Worm (Caenorhabditis elegans) whole organism, young adult: ENCODE measurements around the gene lgc-49.

Experiments used
- B0035.1 ChIP-seq: sonication (generic microtip); optimal IDR thresholded peaks from 2 replicates; lab custom pipeline; 2016; ENCODE audit warnings: missing genetic modification characterization, mild to moderate bottlenecking, missing compliant biosample characterization, missing genotype, missing genetic modification reagents
- B0261.1 ChIP-seq: sonication (generic microtip); optimal IDR thresholded peaks from 2 replicates; lab custom pipeline; 2016; ENCODE audit warnings: mild to moderate bottlenecking, missing genetic modification characterization, moderate library complexity, missing compliant biosample characterization
- B0336.3 ChIP-seq: fragments of 200-800 bp; sonication (Bioruptor generic); IDR thresholded peaks from 2 replicates; pipeline ENCODE4 v1.3.6; 2022; ENCODE audit warnings: missing genetic modification characterization, missing compliant biosample characterization
- C06A6.2 ChIP-seq: fragments of 200-800 bp; sonication (Bioruptor generic); conservative IDR thresholded peaks from 2 replicates; pipeline ENCODE4 v1.3.6; 2022; ENCODE audit warnings: missing genetic modification characterization, missing compliant biosample characterization
- F10E7.11 ChIP-seq: sonication (generic microtip); optimal IDR thresholded peaks from 2 replicates; lab custom pipeline; 2017; ENCODE audit warnings: mild to moderate bottlenecking, missing genetic modification characterization, moderate library complexity, missing compliant biosample characterization
- F49E8.2 ChIP-seq: sonication (generic microtip); optimal IDR thresholded peaks from 3 replicates; lab custom pipeline; 2017; ENCODE audit warnings: missing genetic modification characterization, mild to moderate bottlenecking, missing compliant biosample characterization, antibody characterized with exemption, moderate library complexity; ENCODE audit not compliant: insufficient read depth
- F52B5.7 ChIP-seq: sonication (generic microtip); optimal IDR thresholded peaks from 2 replicates; lab custom pipeline; 2016; ENCODE audit warnings: mild to moderate bottlenecking, missing genetic modification characterization, missing compliant biosample characterization
- F57A8.1 ChIP-seq: fragments of 200-800 bp; sonication (Bioruptor generic); optimal IDR thresholded peaks from 2 replicates; lab custom pipeline; 2018; ENCODE audit warnings: mild to moderate bottlenecking, missing genetic modification characterization, moderate library complexity, missing compliant biosample characterization
- F57C9.4 ChIP-seq: sonication (generic microtip); optimal IDR thresholded peaks from 2 replicates; lab custom pipeline; 2017; ENCODE audit warnings: mild to moderate bottlenecking, missing genetic modification characterization, missing compliant biosample characterization
- K12H6.12 ChIP-seq: fragments of 200-800 bp; sonication (Bioruptor generic); optimal IDR thresholded peaks from 2 replicates; lab custom pipeline; 2018; ENCODE audit warnings: mild to moderate bottlenecking, missing genetic modification characterization, missing compliant biosample characterization
- Y56A3A.18 ChIP-seq: fragments of 200-800 bp; sonication (Bioruptor generic); IDR thresholded peaks from 2 replicates; pipeline ENCODE4 v1.3.6; 2022; ENCODE audit warnings: missing genetic modification reagents, missing genetic modification characterization, missing compliant biosample characterization
- Y67H2A.10 ChIP-seq: fragments of 200-800 bp; sonication (Bioruptor generic); conservative IDR thresholded peaks from 2 replicates; pipeline ENCODE4 v1.3.6; 2022; ENCODE audit warnings: missing genetic modification reagents, missing genetic modification characterization, missing compliant biosample characterization
- akir-1 ChIP-seq: fragments of 200-800 bp; sonication (Bioruptor generic); optimal IDR thresholded peaks from 2 replicates; lab custom pipeline; 2018; ENCODE audit warnings: mild to moderate bottlenecking, missing genetic modification characterization, moderate library complexity, missing compliant biosample characterization
- athp-1 ChIP-seq: sonication (generic microtip); optimal IDR thresholded peaks from 2 replicates; lab custom pipeline; 2017; ENCODE audit warnings: mild to moderate bottlenecking, missing genetic modification characterization, missing compliant biosample characterization
- ccch-3 ChIP-seq: fragments of 200-800 bp; sonication (Bioruptor generic); optimal IDR thresholded peaks from 2 replicates; lab custom pipeline; 2018; ENCODE audit warnings: mild to moderate bottlenecking, missing genetic modification characterization, missing compliant biosample characterization
- ceh-79 ChIP-seq: sonication (generic microtip); optimal IDR thresholded peaks from 2 replicates; lab custom pipeline; 2017; ENCODE audit warnings: mild to moderate bottlenecking, missing genetic modification characterization, missing compliant biosample characterization
- ceh-91 ChIP-seq: fragments of 200-800 bp; sonication (Bioruptor generic); IDR thresholded peaks from 2 replicates; pipeline ENCODE4 v1.3.6; 2022; ENCODE audit warnings: missing genetic modification reagents, missing genetic modification characterization, missing compliant biosample characterization
- dpff-1 ChIP-seq: sonication (generic microtip); optimal IDR thresholded peaks from 2 replicates; lab custom pipeline; 2017; ENCODE audit warnings: mild to moderate bottlenecking, missing genetic modification characterization, missing compliant biosample characterization
- egl-44 ChIP-seq: fragments of 200-800 bp; sonication (Bioruptor generic); IDR thresholded peaks from 2 replicates; pipeline ENCODE4 v1.3.6; 2022; ENCODE audit warnings: missing genetic modification reagents, missing genetic modification characterization, missing compliant biosample characterization
- him-1 ChIP-seq: sonication (generic microtip); optimal IDR thresholded peaks from 2 replicates; lab custom pipeline; 2016; ENCODE audit warnings: missing genotype, missing genetic modification reagents, missing genetic modification characterization, missing compliant biosample characterization
- hsf-1 ChIP-seq: fragments of 200-800 bp; sonication (Bioruptor generic); IDR thresholded peaks from 2 replicates; pipeline ENCODE4 v1.3.6; 2022; ENCODE audit warnings: missing genetic modification reagents, missing genetic modification characterization, missing compliant biosample characterization
- let-526 ChIP-seq: fragments of 200-800 bp; sonication (Bioruptor generic); IDR thresholded peaks from 2 replicates; pipeline ENCODE4 v1.3.6; 2022; ENCODE audit warnings: missing genetic modification reagents, missing genetic modification characterization, missing compliant biosample characterization
- lin-40 ChIP-seq: sonication (generic microtip); optimal IDR thresholded peaks from 2 replicates; lab custom pipeline; 2016; ENCODE audit warnings: missing genetic modification characterization, mild to moderate bottlenecking, missing compliant biosample characterization, missing genotype, missing genetic modification reagents
- lsl-1 ChIP-seq: fragments of 200-800 bp; sonication (Bioruptor generic); optimal IDR thresholded peaks from 2 replicates; lab custom pipeline; 2018; ENCODE audit warnings: mild to moderate bottlenecking, missing genetic modification characterization, moderate library complexity, missing compliant biosample characterization
- madf-6 ChIP-seq: fragments of 200-800 bp; sonication (Bioruptor generic); IDR thresholded peaks from 2 replicates; pipeline ENCODE4 v1.3.6; 2022; ENCODE audit warnings: missing genetic modification reagents, missing genetic modification characterization, missing compliant biosample characterization
- madf-8 ChIP-seq: fragments of 200-800 bp; sonication (Bioruptor generic); conservative IDR thresholded peaks from 2 replicates; pipeline ENCODE4 v1.3.6; 2022; ENCODE audit warnings: missing genetic modification reagents, missing genetic modification characterization, missing compliant biosample characterization
- mes-4 ChIP-seq: sonication (generic microtip); optimal IDR thresholded peaks from 2 replicates; lab custom pipeline; 2016; ENCODE audit warnings: missing genotype, missing genetic modification characterization, missing compliant biosample characterization
- nfya-1 ChIP-seq: sonication (generic microtip); optimal IDR thresholded peaks from 2 replicates; lab custom pipeline; 2017; ENCODE audit warnings: antibody characterized with exemption, missing compliant biosample characterization, missing genetic modification characterization, borderline replicate concordance; ENCODE audit not compliant: insufficient read depth
- nfya-2 ChIP-seq: fragments of 200-800 bp; sonication (Bioruptor generic); IDR thresholded peaks from 2 replicates; pipeline ENCODE4 v1.3.6; 2022; ENCODE audit warnings: missing genetic modification reagents, missing genetic modification characterization, missing compliant biosample characterization
- nhr-80 ChIP-seq: sonication (generic microtip); optimal IDR thresholded peaks from 2 replicates; lab custom pipeline; 2016; ENCODE audit warnings: missing genetic modification characterization, missing compliant biosample characterization
- nhr-90 ChIP-seq: sonication (generic microtip); optimal IDR thresholded peaks from 2 replicates; lab custom pipeline; 2016; ENCODE audit warnings: missing genotype, mild to moderate bottlenecking, missing genetic modification characterization, missing compliant biosample characterization
- pha-4 ChIP-seq: fragments of 150-350 bp; sonication (generic microtip); optimal IDR thresholded peaks from 2 replicates; lab custom pipeline; 2014; ENCODE audit warnings: missing biosample characterization, missing genetic modification reagents, missing genetic modification characterization
- rcor-1 ChIP-seq: fragments of 200-800 bp; sonication (Bioruptor generic); IDR thresholded peaks from 2 replicates; pipeline ENCODE4 v1.3.6; 2022; ENCODE audit warnings: missing genetic modification reagents, missing genetic modification characterization, missing compliant biosample characterization
- snpc-1.3 ChIP-seq: sonication (generic microtip); optimal IDR thresholded peaks from 2 replicates; lab custom pipeline; 2017; ENCODE audit warnings: missing genetic modification characterization, mild to moderate bottlenecking, missing compliant biosample characterization, antibody characterized with exemption, moderate library complexity, missing genotype, missing genetic modification reagents; ENCODE audit not compliant: insufficient read depth
- snpc-3.4 ChIP-seq: sonication (generic microtip); optimal IDR thresholded peaks from 2 replicates; lab custom pipeline; 2017; ENCODE audit warnings: missing genetic modification characterization, mild to moderate bottlenecking, missing compliant biosample characterization, antibody characterized with exemption, moderate library complexity, missing genotype, missing genetic modification reagents
- tbx-9 ChIP-seq: sonication (generic microtip); optimal IDR thresholded peaks from 2 replicates; lab custom pipeline; 2016; ENCODE audit warnings: borderline replicate concordance, missing genetic modification characterization, inconsistent platforms, missing compliant biosample characterization
- unc-130 ChIP-seq: sonication (generic microtip); optimal IDR thresholded peaks from 2 replicates; lab custom pipeline; 2016; ENCODE audit warnings: missing genetic modification reagents, missing genetic modification characterization, missing compliant biosample characterization
- zfh-2 ChIP-seq: fragments of 200-800 bp; sonication (Bioruptor generic); conservative IDR thresholded peaks from 2 replicates; pipeline ENCODE4 v1.3.6; 2022; ENCODE audit warnings: missing genetic modification reagents, missing genetic modification characterization, missing compliant biosample characterization
- ztf-26 ChIP-seq: sonication (generic microtip); optimal IDR thresholded peaks from 2 replicates; lab custom pipeline; 2017; ENCODE audit warnings: missing genetic modification characterization, missing compliant biosample characterization
- ztf-28 ChIP-seq: fragments of 200-800 bp; sonication (Bioruptor generic); IDR thresholded peaks from 2 replicates; pipeline ENCODE4 v1.3.6; 2022; ENCODE audit warnings: missing genetic modification reagents, missing genetic modification characterization, missing compliant biosample characterization

The lgc-49 gene

ce11 chrV:11228653-11229173 lies 37.6 kb downstream of the lgc-49 start, which contains the start of gene pqn-70 (continued):
- TF ChIP-seq egl-44 (no peak), zfh-2 (no peak), madf-8 (GFP tag; lab: Robert Waterston, UW) (no peak), F49E8.2 (tag; lab: Kevin White, UChicago) (no peak), F57A8.1 (GFP tag; lab: Kevin White, UChicago) (no peak), lsl-1 (GFP tag; lab: Kevin White, UChicago) (peak; percentile 28), him-1 (tag; lab: Kevin White, UChicago) (no peak), ztf-26 (tag; lab: Kevin White, UChicago) (no peak), let-526 (GFP tag; lab: Robert Waterston, UW) (0 out of 2 replicates have a peak, but pooled peaks have one; percentile 53), nfya-2 (GFP tag; lab: Robert Waterston, UW) (no peak), mes-4 (tag; lab: Kevin White, UChicago) (no peak), C06A6.2 (GFP tag; lab: Robert Waterston, UW) (0 out of 2 replicates have a peak, but pooled peaks have one; percentile 22), ccch-3 (GFP tag; lab: Kevin White, UChicago) (no peak), athp-1 (tag; lab: Kevin White, UChicago) (peak; percentile 33), unc-130 (GFP tag; lab: Kevin White, UChicago) (peak; percentile 28), nfya-1 (tag; lab: Kevin White, UChicago) (no peak), B0261.1 (no peak), ceh-79 (no peak), ztf-28 (GFP tag; lab: Robert Waterston, UW) (no peak), B0336.3 (GFP tag; lab: Robert Waterston, UW) (peak; percentile 28; the same call in 1 of the 2 replicates), madf-6 (no peak; the same call in 1 of the 2 replicates), pha-4 (tag; lab: Kevin White, UChicago) (no peak)
- TF ChIP-seq, all 124 proteins: peak for 47

DNA sequence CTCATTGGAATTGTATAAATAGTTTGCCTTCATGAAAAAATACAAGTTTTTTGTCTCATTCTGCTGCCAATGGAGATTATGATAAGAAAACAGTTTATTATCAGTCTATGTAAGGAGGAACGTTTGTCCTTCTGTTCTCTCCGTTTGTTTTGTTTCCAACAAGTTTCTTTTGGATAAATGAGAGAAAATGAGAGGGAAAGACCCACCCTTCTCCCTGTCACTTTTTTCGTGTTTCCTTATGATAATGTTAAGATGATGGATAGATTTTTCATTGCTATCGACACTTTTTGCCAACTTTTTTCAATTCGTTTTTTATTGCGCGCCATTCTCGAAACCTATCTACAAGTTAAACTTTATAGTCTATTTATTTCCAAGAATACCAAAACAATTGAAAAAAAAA lies 40.1 kb downstream of the lgc-49 start:
- no peak for TF ChIP-seq dpff-1 (tag; lab: Kevin White, UChicago)
- TF ChIP-seq nhr-90 (tag; lab: Kevin White, UChicago), result no peak
- no peak for TF ChIP-seq F10E7.11
- TF ChIP-seq tbx-9 (tag; lab: Kevin White, UChicago), result no peak
- no peak for TF ChIP-seq rcor-1 (GFP tag; lab: Robert Waterston, UW)
- no peak for TF ChIP-seq ceh-79
- no peak for TF ChIP-seq Y67H2A.10
- no peak for TF ChIP-seq K12H6.12 (tag; lab: Kevin White, UChicago)
- no peak for TF ChIP-seq B0035.1
- TF ChIP-seq nfya-2 (GFP tag; lab: Robert Waterston, UW), result no peak
- TF ChIP-seq egl-44, result no peak
- no peak for TF ChIP-seq lin-40

ce11 chrV:11234350-11234749 lies 43.3 kb downstream of the lgc-49 start, which contains the start of gene T19B10.5:
Gene T19B10.5, plus strand, starts transcription at chrV:11234650.
- TF ChIP-seq ztf-28 (GFP tag; lab: Robert Waterston, UW) (no peak), hsf-1 (GFP tag; lab: Robert Waterston, UW) (no peak), ceh-79 (no peak), nfya-1 (tag; lab: Kevin White, UChicago) (no peak), ceh-91 (GFP tag; lab: Robert Waterston, UW) (no peak), F52B5.7 (tag; lab: Kevin White, UChicago) (no peak), nhr-80 (tag; lab: Kevin White, UChicago) (no peak), akir-1 (GFP tag; lab: Kevin White, UChicago) (no peak), zfh-2 (no peak), let-526 (GFP tag; lab: Robert Waterston, UW) (no peak), snpc-3.4 (tag; lab: Kevin White, UChicago) (no peak), snpc-1.3 (tag; lab: Kevin White, UChicago) (no peak), F57C9.4 (no peak), F49E8.2 (tag; lab: Kevin White, UChicago) (no peak), Y56A3A.18 (GFP tag; lab: Robert Waterston, UW) (no peak)
